Worm (Caenorhabditis elegans): ENCODE data around the gene T24H7.2.

The T24H7.2 gene

DNA sequence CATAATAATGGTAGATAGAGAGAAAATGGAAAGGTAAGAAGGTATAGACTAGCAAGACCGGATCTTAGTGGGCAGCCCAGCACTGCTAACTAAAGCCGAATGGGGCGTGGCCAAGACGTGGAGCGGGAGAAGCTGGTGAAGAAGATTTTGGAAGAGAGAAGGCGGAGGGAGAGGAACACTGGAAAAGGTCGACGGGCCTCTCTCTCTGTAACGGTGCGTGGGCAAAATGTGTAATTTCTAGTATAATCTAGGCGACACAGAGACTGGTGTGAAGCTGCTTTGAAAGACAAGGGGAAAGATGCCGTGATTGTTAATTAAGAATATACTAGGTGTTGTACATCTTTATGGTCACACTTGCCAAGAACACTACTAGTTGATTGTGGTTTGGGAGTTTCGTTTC lies 8.9 kb downstream of the T24H7.2 start, which contains the start of gene F13H8.5:
Gene F13H8.5, minus strand, starts transcription at position 101 of the 400 bp plus-strand sequence.
- TF ChIP-seq zag-1 (tag; optimal IDR thresholded peaks at IDR 0.05) = no peak
- TF ChIP-seq fkh-10 (GFP tag; optimal IDR thresholded peaks at IDR 0.05) = no peak
- no peak for TF ChIP-seq mdl-1 (tag; optimal IDR thresholded peaks at IDR 0.05)
- no peak for TF ChIP-seq pqm-1 (tag; optimal IDR thresholded peaks at IDR 0.05)
- no peak for TF ChIP-seq hmg-11 (tag; optimal IDR thresholded peaks at IDR 0.05)
- no peak for TF ChIP-seq mml-1 (tag; optimal IDR thresholded peaks at IDR 0.05)
- TF ChIP-seq jun-1 (tag; optimal IDR thresholded peaks at IDR 0.05) = no peak
- no peak for TF ChIP-seq nhr-237 (tag; optimal IDR thresholded peaks at IDR 0.05)
- TF ChIP-seq lsy-12 (tag; optimal IDR thresholded peaks at IDR 0.05) = no peak
- no peak for TF ChIP-seq ceh-82 (tag; optimal IDR thresholded peaks at IDR 0.05)
- TF ChIP-seq unc-39 (tag; optimal IDR thresholded peaks at IDR 0.05) = no peak
- no peak for TF ChIP-seq elt-1 (tag; optimal IDR thresholded peaks at IDR 0.05)
- TF ChIP-seq lin-39 (tag; optimal IDR thresholded peaks at IDR 0.05) = no peak
- no peak for TF ChIP-seq fos-1 (tag; optimal IDR thresholded peaks at IDR 0.05)
- no peak for TF ChIP-seq ZK546.5 (tag; optimal IDR thresholded peaks at IDR 0.05)
- TF ChIP-seq ceh-9 (tag; optimal IDR thresholded peaks at IDR 0.05) = no peak
- TF ChIP-seq egl-27 (tag; optimal IDR thresholded peaks at IDR 0.05) = no peak
- no peak for TF ChIP-seq pha-4 (tag; optimal IDR thresholded peaks at IDR 0.05)
- no peak for TF ChIP-seq ceh-28 (tag; optimal IDR thresholded peaks at IDR 0.05)
- TF ChIP-seq unc-62 (GFP tag; optimal IDR thresholded peaks at IDR 0.05) = no peak

DNA sequence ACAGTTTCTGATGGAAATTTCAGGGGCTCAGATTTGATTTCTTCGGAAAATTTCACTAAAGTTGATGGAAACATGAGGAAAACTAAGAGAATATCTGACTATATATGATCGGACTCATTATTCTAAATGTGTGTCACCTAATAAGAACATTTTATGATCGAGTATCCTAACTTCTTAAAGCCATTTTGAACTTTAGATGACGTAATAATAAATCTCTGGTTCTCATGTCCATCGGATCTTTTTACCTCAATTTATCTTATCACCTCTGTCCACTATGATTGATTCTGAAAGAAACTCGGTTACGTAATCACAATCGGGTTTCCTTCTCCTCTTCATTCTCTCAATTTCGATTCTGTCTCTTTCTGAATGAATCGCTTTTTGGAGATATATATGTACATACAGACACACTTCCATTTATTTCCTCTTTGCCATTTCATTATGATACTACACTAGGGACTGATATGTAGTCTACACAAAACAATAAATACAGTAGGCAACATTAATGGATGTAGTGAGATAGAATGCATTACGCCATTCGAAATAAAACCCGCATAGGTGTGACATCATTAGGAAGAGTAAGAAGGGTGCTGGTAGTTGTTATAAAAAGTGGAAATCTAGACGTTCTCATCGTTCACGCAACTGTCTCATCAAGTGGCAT lies 10.2 kb downstream of the T24H7.2 start:
- TF ChIP-seq nhr-25 (tag; optimal IDR thresholded peaks at IDR 0.05) (peak; percentile 2), nhr-77 (tag; optimal IDR thresholded peaks at IDR 0.05) (no peak), nhr-43 (tag; optimal IDR thresholded peaks at IDR 0.05; ENCODE audit: poor library complexity, severe bottlenecking) (peak; percentile 26), unc-39 (tag; optimal IDR thresholded peaks at IDR 0.05) (no peak), egl-5 (tag; optimal IDR thresholded peaks at IDR 0.05) (no peak), ceh-16 (tag; optimal IDR thresholded peaks at IDR 0.05) (no peak)

DNA sequence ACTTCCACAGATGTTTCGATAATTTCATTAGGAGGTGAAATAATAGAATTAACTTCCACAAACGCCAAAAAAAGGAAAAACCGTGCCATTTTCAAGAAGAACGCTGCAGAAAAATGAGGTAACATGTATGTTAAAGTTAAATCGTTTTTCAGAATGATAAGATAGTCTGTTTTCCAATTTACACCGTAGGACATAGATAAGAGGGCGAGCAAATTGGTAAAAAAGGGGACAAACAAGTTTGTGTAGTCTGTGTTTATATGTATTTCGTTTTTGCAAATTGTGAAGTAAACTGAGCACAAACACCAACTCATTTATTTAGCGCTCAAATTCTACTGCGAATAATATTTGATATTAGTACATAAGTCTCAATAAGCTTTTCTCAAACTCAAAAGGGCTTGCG lies 12.8 kb downstream of the T24H7.2 start, which contains the start of gene F13H8.11:
Gene F13H8.11, minus strand, starts transcription at position 155 of the 400 bp plus-strand sequence.
- peak; percentile 28 for TF ChIP-seq pha-4 (tag; optimal IDR thresholded peaks at IDR 0.05)
- peak; percentile 36 for TF ChIP-seq pqm-1 (tag; optimal IDR thresholded peaks at IDR 0.05)
- TF ChIP-seq fos-1 (tag; optimal IDR thresholded peaks at IDR 0.05) = no peak
- peak; percentile 57 for TF ChIP-seq elt-2 (tag; optimal IDR thresholded peaks at IDR 0.05)

DNA sequence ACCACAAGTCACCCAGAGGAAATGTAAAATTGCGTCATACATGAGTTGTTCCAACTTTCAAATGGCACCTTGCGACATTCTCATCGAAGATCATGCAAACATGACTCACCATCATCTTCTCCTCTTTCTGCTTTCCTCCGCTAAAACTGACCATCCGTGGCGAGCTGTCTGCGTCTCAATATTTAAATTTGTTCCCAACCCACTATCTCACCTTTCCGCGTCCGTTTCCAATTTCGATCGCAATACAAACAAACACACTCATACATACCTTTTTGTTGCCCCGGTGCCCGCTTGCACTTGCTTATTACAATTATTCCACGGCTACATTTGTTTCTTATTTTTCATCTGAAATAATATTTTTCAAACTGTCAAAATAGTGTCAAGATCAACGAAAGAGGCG lies 13.6 kb downstream of the T24H7.2 start, which contains the start of gene nmgp-1:
Gene nmgp-1, plus strand, starts transcription at position 174 of the 400 bp plus-strand sequence.
- no peak for TF ChIP-seq mdl-1 (tag; optimal IDR thresholded peaks at IDR 0.05)
- peak; percentile 54 for TF ChIP-seq pha-4 (tag; optimal IDR thresholded peaks at IDR 0.05)

DNA sequence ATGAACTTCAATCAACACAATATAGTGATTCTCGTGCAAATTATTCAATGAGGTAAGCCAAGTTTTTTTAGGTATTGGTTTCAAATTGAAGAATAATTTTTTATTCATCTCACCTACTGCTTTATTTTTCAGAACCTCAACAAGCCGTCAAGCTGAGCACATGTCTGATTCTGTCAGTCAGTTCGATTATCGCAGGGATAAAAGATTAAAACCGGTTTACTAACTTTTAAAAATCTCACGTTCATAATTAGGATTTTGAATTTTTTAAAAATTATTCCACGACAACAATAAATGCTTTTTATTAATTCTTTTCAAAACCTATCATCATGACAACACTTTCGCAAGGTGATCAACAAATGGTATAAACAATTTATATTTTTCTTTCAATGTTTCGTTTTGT lies 15.1 kb downstream of the T24H7.2 start, which contains the start of gene F13H8.12:
Gene F13H8.12, plus strand, starts transcription at position 301 of the 400 bp plus-strand sequence.
- TF ChIP-seq elt-2 (tag; optimal IDR thresholded peaks at IDR 0.05) = no peak
- no peak for TF ChIP-seq ceh-82 (tag; optimal IDR thresholded peaks at IDR 0.05)
- TF ChIP-seq egl-27 (tag; optimal IDR thresholded peaks at IDR 0.05) = no peak
- no peak for TF ChIP-seq ceh-16 (tag; optimal IDR thresholded peaks at IDR 0.05)
- no peak for TF ChIP-seq sea-2 (GFP tag; optimal IDR thresholded peaks at IDR 0.05)
- TF ChIP-seq elt-1 (tag; optimal IDR thresholded peaks at IDR 0.05) = no peak
- TF ChIP-seq nhr-12 (tag; optimal IDR thresholded peaks at IDR 0.05) = no peak
- no peak for TF ChIP-seq ceh-28 (tag; optimal IDR thresholded peaks at IDR 0.05)
- TF ChIP-seq nhr-28 (tag; optimal IDR thresholded peaks at IDR 0.05) = no peak
- TF ChIP-seq lsy-12 (tag; optimal IDR thresholded peaks at IDR 0.05) = no peak
- TF ChIP-seq nhr-77 (tag; optimal IDR thresholded peaks at IDR 0.05) = no peak
- TF ChIP-seq lin-39 (tag; optimal IDR thresholded peaks at IDR 0.05) = no peak
- TF ChIP-seq lin-15B (tag; optimal IDR thresholded peaks at IDR 0.05) = no peak
- TF ChIP-seq ztf-11 (tag; optimal IDR thresholded peaks at IDR 0.05) = no peak
- no peak for TF ChIP-seq eor-1 (tag; optimal IDR thresholded peaks at IDR 0.05)
- no peak for TF ChIP-seq jun-1 (tag; optimal IDR thresholded peaks at IDR 0.05)
- no peak for TF ChIP-seq ama-1 (optimal IDR thresholded peaks at IDR 0.05)
